Fruit fly (Drosophila melanogaster) whole organism, embryonic: ENCODE results near the gene CG9426.

ENCODE experiments used
- CG17385 ChIP-seq: fragments of 200-800 bp; sonication (Bioruptor generic); optimal IDR thresholded peaks from 3 replicates; lab custom pipeline; 2018; ENCODE audit warnings: missing biosample characterization, mild to moderate bottlenecking, missing genetic modification characterization
- CG1832 ChIP-seq: fragments of 200-800 bp; sonication (Bioruptor generic); optimal IDR thresholded peaks from 2 replicates; lab custom pipeline; 2017; ENCODE audit warnings: missing biosample characterization, mild to moderate bottlenecking, missing genetic modification characterization, inconsistent platforms
- CG2889 ChIP-seq: fragments of 200-800 bp; sonication (Bioruptor generic); IDR thresholded peaks from 3 replicates; pipeline ENCODE4 v1.3.6; 2022; ENCODE audit warnings: missing biosample characterization, missing genetic modification characterization
- Dek ChIP-seq: fragments of 200-800 bp; sonication (Bioruptor generic); optimal IDR thresholded peaks from 3 replicates; lab custom pipeline; 2019; ENCODE audit warnings: missing biosample characterization, mild to moderate bottlenecking, missing genetic modification characterization, moderate library complexity
- NC2α ChIP-seq: fragments of 200-800 bp; sonication (Bioruptor generic); optimal IDR thresholded peaks from 2 replicates; lab custom pipeline; 2016; ENCODE audit warnings: missing biosample characterization, missing genetic modification characterization
- cwo ChIP-seq: fragments of 200-800 bp; sonication (Bioruptor generic); optimal IDR thresholded peaks from 3 replicates; lab custom pipeline; 2017; ENCODE audit warnings: missing biosample characterization, missing genetic modification characterization, mild to moderate bottlenecking, moderate library complexity, missing genetic modification reagents
- ken ChIP-seq: fragments of 200-800 bp; sonication (Bioruptor generic); IDR thresholded peaks from 3 replicates; pipeline ENCODE4 v1.3.6; 2022; ENCODE audit warnings: missing biosample characterization, missing genetic modification characterization
- slou ChIP-seq: fragments of 200-800 bp; sonication (Bioruptor generic); optimal IDR thresholded peaks from 3 replicates; lab custom pipeline; 2016; ENCODE audit warnings: missing biosample characterization, missing genetic modification characterization

The CG9426 gene

dm6 chr2L:13176123-13176522 is 43.6 kb downstream of the CG9426 start, which contains the start of gene CG43925:
CG43925 (plus strand) TSS chr2L:13176423.
- TF ChIP-seq slou (GFP tag; lab: Kevin White, UChicago): no peak
- TF ChIP-seq NC2α: no peak
- no peak for TF ChIP-seq CG2889 (GFP tag; lab: Robert Waterston, UW)
- no peak for TF ChIP-seq CG17385
- TF ChIP-seq CG1832 (GFP tag; lab: Kevin White, UChicago): no peak
- no peak for TF ChIP-seq cwo (GFP tag; lab: Kevin White, UChicago)
- TF ChIP-seq ken: 0 out of 3 replicates have a peak, but pooled peaks have one; percentile 23
- no peak for TF ChIP-seq Dek (tag; lab: Kevin White, UChicago)
